Fruit fly (Drosophila melanogaster) whole organism, prepupa: Measurements from ENCODE around the gene CG15021.

Source experiments
- CG3919 ChIP-seq: fragments of 200-800 bp; sonication (Bioruptor generic); optimal IDR thresholded peaks from 3 replicates; lab custom pipeline; 2016; ENCODE audit warnings: missing biosample characterization, missing genetic modification characterization
- CG6854 ChIP-seq: fragments of 200-800 bp; sonication (Bioruptor generic); optimal IDR thresholded peaks from 2 replicates; lab custom pipeline; 2017; ENCODE audit warnings: missing biosample characterization, mild to moderate bottlenecking, missing genetic modification characterization
- CG7368 ChIP-seq: fragments of 200-800 bp; sonication (Bioruptor generic); optimal IDR thresholded peaks from 3 replicates; lab custom pipeline; 2016; ENCODE audit warnings: missing biosample characterization, missing genetic modification characterization
- CG8319 ChIP-seq: fragments of 200-800 bp; sonication (Bioruptor generic); optimal IDR thresholded peaks from 3 replicates; lab custom pipeline; 2016; ENCODE audit warnings: missing biosample characterization, missing genetic modification characterization
- Hr39 ChIP-seq: fragments of 200-800 bp; sonication (Bioruptor generic); optimal IDR thresholded peaks from 2 replicates; lab custom pipeline; 2016; ENCODE audit warnings: missing biosample characterization, missing genetic modification characterization
- OdsH ChIP-seq: fragments of 200-800 bp; sonication (Bioruptor generic); optimal IDR thresholded peaks from 3 replicates; lab custom pipeline; 2016; ENCODE audit warnings: missing biosample characterization, missing genetic modification characterization
- Sox102F ChIP-seq: fragments of 200-800 bp; sonication (Bioruptor generic); optimal IDR thresholded peaks from 2 replicates; lab custom pipeline; 2016; ENCODE audit warnings: missing biosample characterization, mild to moderate bottlenecking, missing genetic modification characterization
- Sox14 ChIP-seq: fragments of 200-800 bp; sonication (Bioruptor generic); optimal IDR thresholded peaks from 3 replicates; lab custom pipeline; 2016; ENCODE audit warnings: missing biosample characterization, missing genetic modification characterization
- dac ChIP-seq: fragments of 200-800 bp; sonication (Bioruptor generic); optimal IDR thresholded peaks from 2 replicates; lab custom pipeline; 2017; ENCODE audit warnings: missing biosample characterization, mild to moderate bottlenecking, missing genetic modification characterization
- salr ChIP-seq, 2 experiments: fragments of 200-800 bp; sonication (Bioruptor generic); optimal IDR thresholded peaks; 3 replicates each; lab custom pipeline; 2016 to 2018; ENCODE audit warnings: missing biosample characterization in 2 of 2, missing genetic modification characterization in 2 of 2, mild to moderate bottlenecking in 1 of 2

dm6 chr3L:4477656-4478254 is 41.2 kb downstream of the CG15021 start:
- TF ChIP-seq CG6854 (no peak), Sox14 (GFP tag; lab: Kevin White, UChicago) (no peak), Sox102F (no peak), CG3919 (GFP tag; lab: Kevin White, UChicago) (no peak), CG7368 (GFP tag; lab: Kevin White, UChicago) (no peak), Hr39 (GFP tag; lab: Kevin White, UChicago) (no peak), dac (GFP tag; lab: Kevin White, UChicago) (no peak), CG8319 (no peak), salr (GFP tag; optimal IDR thresholded peaks at IDR 0.05; lab: Kevin White, UChicago) (no peak), OdsH (no peak)
